ENCODE assay signal across 1 fruit fly cellular context in genomic region chr3R:10086683-10087082, dm6.
A peak's percentile ranks its signal among the peaks of the same experiment; 100 is the strongest.
TF ChIP-seq lines count a peak whose summit lies in the region.

No protein-coding gene starts in this region.

TF ChIP-seq in whole organism, embryonic, 481 proteins besides CTCF, POLR2A, EP300 and RAD21 (continued from another document):
- TF ChIP-seq CG5953 (GFP tag; IDR thresholded peaks at IDR 0.05; lab: Robert Waterston, UW) (peak; percentile 27; the same call in 1 of the 2 replicates), caup (GFP tag; optimal IDR thresholded peaks at IDR 0.05; lab: Kevin White, UChicago; ENCODE audit: severe bottlenecking) (no peak), CG1024 (GFP tag; IDR thresholded peaks at IDR 0.05; lab: Robert Waterston, UW) (no peak), tll (GFP tag; optimal IDR thresholded peaks at IDR 0.05; lab: Kevin White, UChicago) (no peak), CG34224 (GFP tag; IDR thresholded peaks at IDR 0.05; lab: Robert Waterston, UW; ENCODE audit: partially characterized antibody) (no peak), dm (GFP tag; optimal IDR thresholded peaks at IDR 0.05; lab: Kevin White, UChicago) (no peak), CG7372 (GFP tag; IDR thresholded peaks at IDR 0.05; lab: Robert Waterston, UW) (no peak), pita (GFP tag; optimal IDR thresholded peaks at IDR 0.05; lab: Kevin White, UChicago) (no peak), Bgb (GFP tag; IDR thresholded peaks at IDR 0.05; lab: Robert Waterston, UW; ENCODE audit: partially characterized antibody) (no peak), dmrt11E (tag; optimal IDR thresholded peaks at IDR 0.05; lab: Kevin White, UChicago) (no peak), sna (GFP tag; IDR thresholded peaks at IDR 0.05; lab: Robert Waterston, UW; ENCODE audit: partially characterized antibody) (no peak), eve (GFP tag; optimal IDR thresholded peaks at IDR 0.05; lab: Kevin White, UChicago) (peak in 1 of 2 experiments; percentile 28), CG4730 (GFP tag; IDR thresholded peaks at IDR 0.05; lab: Robert Waterston, UW) (no peak), az2 (GFP tag; optimal IDR thresholded peaks at IDR 0.05; lab: Kevin White, UChicago) (no peak), CG14014 (GFP tag; IDR thresholded peaks at IDR 0.05; lab: Robert Waterston, UW) (no peak), sens (GFP tag; lab: Kevin White, UChicago) (peak; percentile 73), gem (tag; optimal IDR thresholded peaks at IDR 0.05; lab: Kevin White, UChicago) (peak; percentile 31), Taf1 (GFP tag; IDR thresholded peaks at IDR 0.05; lab: Robert Waterston, UW) (no peak), Sox100B (GFP tag; optimal IDR thresholded peaks at IDR 0.05; lab: Kevin White, UChicago) (peak; percentile 11), CG15479 (GFP tag; optimal IDR thresholded peaks at IDR 0.05; lab: Kevin White, UChicago) (no peak), CG6689 (GFP tag; IDR thresholded peaks at IDR 0.05; lab: Robert Waterston, UW) (no peak), phol (tag; optimal IDR thresholded peaks at IDR 0.05; lab: Kevin White, UChicago) (peak; percentile 11), gsb-n (tag; optimal IDR thresholded peaks at IDR 0.05; lab: Kevin White, UChicago) (no peak), psq (GFP tag; optimal IDR thresholded peaks at IDR 0.05; lab: Kevin White, UChicago) (no peak), Stat92E (GFP tag; optimal IDR thresholded peaks at IDR 0.05; lab: Kevin White, UChicago) (no peak), oc (tag; optimal IDR thresholded peaks at IDR 0.05; lab: Kevin White, UChicago) (no peak), Med (GFP tag; lab: Kevin White, UChicago) (no peak), dmrt99B (tag; optimal IDR thresholded peaks at IDR 0.05; lab: Kevin White, UChicago) (peak; percentile 35), zen (tag; optimal IDR thresholded peaks at IDR 0.05; lab: Kevin White, UChicago) (no peak), HHEX (GFP tag; optimal IDR thresholded peaks at IDR 0.05; lab: Kevin White, UChicago) (no peak), nom (GFP tag; optimal IDR thresholded peaks at IDR 0.05; lab: Kevin White, UChicago) (no peak), CG9437 (GFP tag; optimal IDR thresholded peaks at IDR 0.05; lab: Kevin White, UChicago) (peak; percentile 28)
